Fruit fly (Drosophila melanogaster) whole organism, embryonic: ENCODE data around the gene LSm3.

Experiments
- B-H1 ChIP-seq: fragments of 200-800 bp; sonication (Bioruptor generic); IDR thresholded peaks from 3 replicates; pipeline ENCODE4 v1.3.6; 2022; ENCODE audit warnings: missing biosample characterization, missing genetic modification characterization
- CG2712 ChIP-seq: fragments of 200-800 bp; optimal IDR thresholded peaks from 3 replicates; lab custom pipeline; 2019; ENCODE audit warnings: missing biosample characterization, mild to moderate bottlenecking, missing genetic modification characterization, moderate library complexity
- Deaf1 ChIP-seq: fragments of 200-800 bp; optimal IDR thresholded peaks from 3 replicates; lab custom pipeline; 2019; ENCODE audit warnings: missing biosample characterization, mild to moderate bottlenecking, missing genetic modification characterization, moderate library complexity
- H15 ChIP-seq: fragments of 200-800 bp; sonication (Bioruptor generic); IDR thresholded peaks from 3 replicates; pipeline ENCODE4 v1.3.6; 2022; ENCODE audit warnings: missing biosample characterization, missing genetic modification characterization
- Hr3 ChIP-seq: fragments of 200-800 bp; sonication (Bioruptor generic); optimal IDR thresholded peaks from 3 replicates; lab custom pipeline; 2016; ENCODE audit warnings: missing biosample characterization, missing genetic modification characterization
- Pdp1 ChIP-seq, 2 experiments: fragments of 200-800 bp; sonication (Bioruptor generic); optimal IDR thresholded peaks; 3 replicates each; lab custom pipeline; 2016; ENCODE audit warnings: missing biosample characterization in 2 of 2, missing genetic modification characterization in 2 of 2, mild to moderate bottlenecking in 1 of 2, moderate library complexity in 1 of 2
- grn ChIP-seq: fragments of 200-800 bp; sonication (Bioruptor generic); optimal IDR thresholded peaks from 3 replicates; lab custom pipeline; 2017; ENCODE audit warnings: missing biosample characterization, missing genetic modification characterization
- vnd ChIP-seq: fragments of 200-800 bp; sonication (Bioruptor generic); IDR thresholded peaks from 3 replicates; pipeline ENCODE4 v1.3.6; 2022; ENCODE audit warnings: missing biosample characterization, missing genetic modification characterization; ENCODE audit not compliant: partially characterized antibody

dm6 chr3R:24021895-24022294 is 25.8 kb downstream of the LSm3 start:
- no peak for TF ChIP-seq B-H1 (GFP tag; lab: Robert Waterston, UW)
- TF ChIP-seq Pdp1 (GFP tag; optimal IDR thresholded peaks at IDR 0.05; lab: Kevin White, UChicago): no peak
- TF ChIP-seq grn (GFP tag; lab: Kevin White, UChicago): no peak
- no peak for TF ChIP-seq Deaf1 (tag; lab: Kevin White, UChicago)
- TF ChIP-seq H15 (GFP tag; lab: Robert Waterston, UW): no peak
- TF ChIP-seq Hr3: no peak
- TF ChIP-seq vnd (GFP tag; lab: Robert Waterston, UW): no peak
- TF ChIP-seq CG2712: no peak
